Worm (Caenorhabditis elegans): ENCODE data around the gene K06H7.1.
A peak's percentile ranks its signal among the peaks of the same experiment; 100 is the strongest.

The K06H7.1 gene

DNA sequence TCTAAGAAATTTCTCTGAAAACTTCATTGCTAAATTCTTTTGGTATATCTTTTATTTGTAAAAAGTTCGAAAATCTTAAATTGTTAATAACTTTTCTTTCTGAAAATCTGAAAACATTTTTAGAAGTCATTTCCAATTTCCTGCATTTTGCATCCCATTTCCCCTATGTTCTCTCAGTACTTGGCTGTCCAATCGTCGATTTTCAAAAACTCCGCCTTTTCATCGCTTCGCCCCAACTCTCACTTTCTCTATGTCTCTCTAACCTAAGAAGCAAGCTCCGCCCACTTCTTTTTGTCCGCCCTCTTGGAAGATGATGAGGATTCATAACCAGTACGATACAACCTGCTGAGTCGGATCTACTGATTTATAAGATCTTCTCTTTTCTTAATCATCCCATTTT, 34.0 kb upstream of the K06H7.1 start:
- TF ChIP-seq elt-2 (tag; optimal IDR thresholded peaks at IDR 0.05): no peak
- peak in 1 of 2 experiments; percentile 50 for TF ChIP-seq lsy-2 (tag; optimal IDR thresholded peaks at IDR 0.05)
- TF ChIP-seq blmp-1 (tag; optimal IDR thresholded peaks at IDR 0.05): peak; percentile 65
- no peak for TF ChIP-seq nhr-19 (GFP tag; conservative IDR thresholded peaks at IDR 0.05)
- no peak for TF ChIP-seq egl-13 (tag; optimal IDR thresholded peaks at IDR 0.05)
- TF ChIP-seq lin-14 (GFP tag; optimal IDR thresholded peaks at IDR 0.05): no peak
- no peak for TF ChIP-seq C34B4.2 (tag; optimal IDR thresholded peaks at IDR 0.05)
- TF ChIP-seq snu-23 (GFP tag; optimal IDR thresholded peaks at IDR 0.05): peak; percentile 17
- no peak for TF ChIP-seq ama-1 (optimal IDR thresholded peaks at IDR 0.05)

DNA sequence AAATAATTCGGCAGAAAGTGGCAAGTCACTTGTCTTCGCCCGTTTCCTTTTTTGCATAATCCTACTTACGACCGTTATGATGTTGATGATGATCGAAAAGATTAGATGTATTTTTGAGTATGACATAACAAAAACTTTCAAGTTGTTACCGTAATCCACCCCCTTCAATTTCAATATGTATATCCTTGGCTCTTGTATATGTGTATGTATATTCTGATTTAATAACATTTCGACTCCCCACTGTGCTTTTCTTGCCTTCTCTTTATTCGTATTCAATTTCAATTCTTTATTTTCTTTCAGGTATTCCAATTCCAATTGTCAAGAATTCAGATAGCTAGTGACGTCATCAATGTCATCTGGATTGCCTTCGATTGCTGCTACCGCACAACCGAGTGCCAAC, 32.1 kb upstream of the K06H7.1 start, which contains the start of gene pros-1:
Gene pros-1 (plus strand): TSS at position 301 of the 400 bp plus-strand sequence.
- TF ChIP-seq nhr-71 (tag; optimal IDR thresholded peaks at IDR 0.05) (no peak), nhr-47 (tag; optimal IDR thresholded peaks at IDR 0.05) (no peak), lin-35 (GFP tag; optimal IDR thresholded peaks at IDR 0.05) (no peak), aly-2 (tag; optimal IDR thresholded peaks at IDR 0.05) (no peak), aha-1 (tag; optimal IDR thresholded peaks at IDR 0.05) (no peak), snpc-4 (tag; optimal IDR thresholded peaks at IDR 0.05) (no peak), lin-15B (tag; optimal IDR thresholded peaks at IDR 0.05) (no peak), sptf-1 (tag; optimal IDR thresholded peaks at IDR 0.05) (no peak), dsc-1 (tag; optimal IDR thresholded peaks at IDR 0.05) (no peak), ets-5 (GFP tag; IDR thresholded peaks at IDR 0.05) (no peak), swsn-7 (tag; optimal IDR thresholded peaks at IDR 0.05) (no peak), mab-9 (GFP tag; IDR thresholded peaks at IDR 0.05) (no peak), isw-1 (GFP tag; IDR thresholded peaks at IDR 0.05) (no peak), lir-3 (tag; optimal IDR thresholded peaks at IDR 0.05; ENCODE audit: poor library complexity) (no peak), xbp-1 (tag; optimal IDR thresholded peaks at IDR 0.05) (no peak), dpl-1 (GFP tag; optimal IDR thresholded peaks at IDR 0.05) (no peak), unc-30 (tag; optimal IDR thresholded peaks at IDR 0.05) (no peak), unc-62 (GFP tag; optimal IDR thresholded peaks at IDR 0.05) (no peak), nhr-76 (tag; optimal IDR thresholded peaks at IDR 0.05) (no peak)

DNA sequence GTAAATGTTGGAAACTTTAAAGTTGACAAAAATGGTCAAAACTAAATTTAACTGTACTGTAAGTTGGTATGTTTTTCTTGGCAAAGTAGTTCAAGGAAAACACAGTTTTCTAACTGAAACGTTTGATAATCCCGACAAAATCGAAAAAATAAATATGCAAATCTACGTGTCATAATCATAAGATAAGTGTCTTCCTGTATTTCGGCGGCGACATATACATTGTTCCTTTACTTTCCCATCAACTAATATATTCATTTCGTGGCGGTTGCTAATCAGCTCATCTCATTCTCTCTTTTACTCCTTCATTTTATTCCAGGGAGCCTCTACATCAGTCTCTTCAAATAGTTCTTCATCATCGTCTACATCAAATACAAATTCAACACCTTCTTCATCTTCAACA, 31.3 kb upstream of the K06H7.1 start:
- no peak for TF ChIP-seq nhr-20 (tag; optimal IDR thresholded peaks at IDR 0.05)
- no peak for TF ChIP-seq F16B12.6 (tag; optimal IDR thresholded peaks at IDR 0.05)
- no peak for TF ChIP-seq hpl-2 (GFP tag; optimal IDR thresholded peaks at IDR 0.05)
- no peak for TF ChIP-seq lin-15B (tag; optimal IDR thresholded peaks at IDR 0.05)
- no peak for TF ChIP-seq nhr-85 (tag)
- TF ChIP-seq ceh-88 (GFP tag; IDR thresholded peaks at IDR 0.05): no peak
- no peak for TF ChIP-seq pqm-1 (tag; optimal IDR thresholded peaks at IDR 0.05)
- no peak for TF ChIP-seq fkh-8 (tag; optimal IDR thresholded peaks at IDR 0.05)
- no peak for TF ChIP-seq nhr-71 (tag; optimal IDR thresholded peaks at IDR 0.05)
- no peak for TF ChIP-seq aly-2 (tag; optimal IDR thresholded peaks at IDR 0.05)
- TF ChIP-seq isw-1 (GFP tag; IDR thresholded peaks at IDR 0.05): no peak
- no peak for TF ChIP-seq lsy-2 (tag; optimal IDR thresholded peaks at IDR 0.05)
- TF ChIP-seq efl-1 (optimal IDR thresholded peaks at IDR 0.05): no peak
- no peak for TF ChIP-seq efl-1 (GFP tag; optimal IDR thresholded peaks at IDR 0.05 in 1 of 2)
- no peak for TF ChIP-seq nhr-237 (tag; optimal IDR thresholded peaks at IDR 0.05)
- TF ChIP-seq grh-1 (GFP tag; IDR thresholded peaks at IDR 0.05): no peak
- no peak for TF ChIP-seq nhr-76 (tag; optimal IDR thresholded peaks at IDR 0.05)

DNA sequence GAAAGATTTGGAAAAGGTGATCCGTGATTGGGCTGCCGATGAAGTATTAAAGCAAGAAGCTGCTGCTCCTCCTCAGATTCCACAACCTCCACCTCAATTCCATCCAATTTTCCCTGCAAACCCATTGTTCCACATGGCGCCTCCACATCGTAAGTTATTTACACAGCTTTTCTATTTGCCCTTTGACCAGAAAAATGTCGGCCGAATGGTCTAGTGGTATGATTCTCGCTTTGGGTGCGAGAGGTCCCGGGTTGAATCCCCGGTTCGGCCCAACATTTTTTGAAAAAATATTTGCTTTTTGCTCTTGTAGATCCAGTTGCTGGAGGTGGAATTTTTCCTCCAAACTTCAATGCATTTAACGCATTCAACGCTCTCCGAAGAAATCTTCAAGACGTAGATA, 29.9 kb upstream of the K06H7.1 start:
- TF ChIP-seq nhr-19 (GFP tag; conservative IDR thresholded peaks at IDR 0.05) (0 out of 2 replicates have a peak, but pooled peaks have one; percentile 11), irx-1 (tag; optimal IDR thresholded peaks at IDR 0.05) (no peak), snpc-4 (tag; optimal IDR thresholded peaks at IDR 0.05) (peak; percentile 5), xbp-1 (tag; optimal IDR thresholded peaks at IDR 0.05) (no peak), nhr-12 (tag; optimal IDR thresholded peaks at IDR 0.05) (no peak), ztf-11 (tag; optimal IDR thresholded peaks at IDR 0.05) (no peak), lir-3 (tag; optimal IDR thresholded peaks at IDR 0.05; ENCODE audit: poor library complexity) (no peak), elt-3 (tag; optimal IDR thresholded peaks at IDR 0.05) (no peak), nhr-11 (tag; optimal IDR thresholded peaks at IDR 0.05) (no peak), ceh-63 (GFP tag; optimal IDR thresholded peaks at IDR 0.05) (no peak), egl-27 (tag; optimal IDR thresholded peaks at IDR 0.05) (no peak), egl-13 (tag; optimal IDR thresholded peaks at IDR 0.05) (no peak), nhr-84 (tag; optimal IDR thresholded peaks at IDR 0.05) (no peak), rnt-1 (tag; optimal IDR thresholded peaks at IDR 0.05) (peak; percentile 36), fkh-10 (GFP tag; optimal IDR thresholded peaks at IDR 0.05) (no peak), Y116A8C.19 (tag; optimal IDR thresholded peaks at IDR 0.05; ENCODE audit: borderline replicate concordance) (no peak), lin-13 (GFP tag; optimal IDR thresholded peaks at IDR 0.05) (no peak)

All from whole organism, L1 larva.